Worm (Caenorhabditis elegans): ENCODE data around the gene sft-4.

DNA sequence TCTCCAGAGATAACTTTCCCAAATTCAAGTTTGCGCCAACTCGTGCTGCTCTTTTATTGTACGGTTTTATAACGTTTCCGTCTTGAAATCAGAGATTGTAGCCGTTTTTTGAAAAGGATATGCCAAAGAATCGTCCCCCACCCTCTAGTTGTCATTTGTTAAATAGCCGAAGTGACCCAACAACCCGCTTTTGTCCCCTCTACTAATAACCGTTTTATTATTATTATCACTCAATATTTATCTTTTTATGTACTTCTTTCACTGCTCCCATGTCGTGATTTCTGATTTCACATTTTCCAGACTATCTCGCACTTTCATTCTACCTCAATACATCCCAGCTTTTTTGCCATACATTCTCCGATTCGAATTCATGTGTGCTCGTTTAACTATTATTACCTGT lies 46.5 kb upstream of the sft-4 start:
- no peak for TF ChIP-seq che-1 (tag; optimal IDR thresholded peaks at IDR 0.05)
- TF ChIP-seq elt-2 (tag; optimal IDR thresholded peaks at IDR 0.05), result peak; percentile 2
- TF ChIP-seq pat-9 (tag; optimal IDR thresholded peaks at IDR 0.05), result no peak
- no peak for TF ChIP-seq ref-2 (tag; optimal IDR thresholded peaks at IDR 0.05)
- TF ChIP-seq F13H6.1 (tag; optimal IDR thresholded peaks at IDR 0.05), result no peak
- no peak for TF ChIP-seq pha-4 (tag; optimal IDR thresholded peaks at IDR 0.05)
- no peak for TF ChIP-seq pqm-1 (tag; optimal IDR thresholded peaks at IDR 0.05)
- no peak for TF ChIP-seq nfya-1 (tag; optimal IDR thresholded peaks at IDR 0.05)

Measured in whole organism, late embryonic.